Worm (Caenorhabditis elegans) whole organism, young adult: ENCODE results near the gene rpn-2.

Experiments
- B0019.2 ChIP-seq: fragments of 200-800 bp; sonication (Bioruptor generic); conservative IDR thresholded peaks from 2 replicates; pipeline ENCODE4 v1.3.6; 2022; ENCODE audit warnings: missing genetic modification reagents, missing genetic modification characterization, missing compliant biosample characterization
- B0035.1 ChIP-seq: sonication (generic microtip); optimal IDR thresholded peaks from 2 replicates; lab custom pipeline; 2016; ENCODE audit warnings: missing genetic modification characterization, mild to moderate bottlenecking, missing compliant biosample characterization, missing genotype, missing genetic modification reagents
- C06A6.2 ChIP-seq: fragments of 200-800 bp; sonication (Bioruptor generic); conservative IDR thresholded peaks from 2 replicates; pipeline ENCODE4 v1.3.6; 2022; ENCODE audit warnings: missing genetic modification characterization, missing compliant biosample characterization
- C17E4.6 ChIP-seq: fragments of 200-800 bp; sonication (Bioruptor generic); IDR thresholded peaks from 2 replicates; pipeline ENCODE4 v1.3.6; 2022; ENCODE audit warnings: missing genetic modification reagents, missing genetic modification characterization, missing compliant biosample characterization
- F10E7.11 ChIP-seq: sonication (generic microtip); optimal IDR thresholded peaks from 2 replicates; lab custom pipeline; 2017; ENCODE audit warnings: mild to moderate bottlenecking, missing genetic modification characterization, moderate library complexity, missing compliant biosample characterization
- F37B4.10 ChIP-seq: fragments of 200-800 bp; sonication (Bioruptor generic); IDR thresholded peaks from 2 replicates; pipeline ENCODE4 v1.3.6; 2022; ENCODE audit warnings: missing genetic modification characterization, missing compliant biosample characterization
- F49E8.2 ChIP-seq: sonication (generic microtip); optimal IDR thresholded peaks from 3 replicates; lab custom pipeline; 2017; ENCODE audit warnings: missing genetic modification characterization, mild to moderate bottlenecking, missing compliant biosample characterization, antibody characterized with exemption, moderate library complexity; ENCODE audit not compliant: insufficient read depth
- F57C9.4 ChIP-seq: sonication (generic microtip); optimal IDR thresholded peaks from 2 replicates; lab custom pipeline; 2017; ENCODE audit warnings: mild to moderate bottlenecking, missing genetic modification characterization, missing compliant biosample characterization
- T26A5.8 ChIP-seq: sonication (generic microtip); optimal IDR thresholded peaks from 2 replicates; lab custom pipeline; 2016; ENCODE audit warnings: missing genetic modification characterization, missing compliant biosample characterization
- Y53F4B.3 ChIP-seq: fragments of 200-800 bp; sonication (Bioruptor generic); IDR thresholded peaks from 2 replicates; pipeline ENCODE4 v1.3.6; 2022; ENCODE audit warnings: missing genetic modification reagents, missing genetic modification characterization, missing compliant biosample characterization
- ZK185.1 ChIP-seq: sonication (generic microtip); optimal IDR thresholded peaks from 2 replicates; lab custom pipeline; 2016; ENCODE audit warnings: mild to moderate bottlenecking, missing genetic modification characterization, missing compliant biosample characterization; ENCODE audit not compliant: poor library complexity, severe bottlenecking
- akir-1 ChIP-seq: fragments of 200-800 bp; sonication (Bioruptor generic); optimal IDR thresholded peaks from 2 replicates; lab custom pipeline; 2018; ENCODE audit warnings: mild to moderate bottlenecking, missing genetic modification characterization, moderate library complexity, missing compliant biosample characterization
- ama-1 ChIP-seq, 3 experiments: fragments of 150-350 bp in 1 of 3; sonication (generic microtip) in 2 of 3; optimal IDR thresholded peaks; 2 replicates each; lab custom pipeline; 2014 to 2018; ENCODE audit warnings: missing biosample characterization in 2 of 3, missing genetic modification characterization in 2 of 3, missing genetic modification reagents in 2 of 3
- aptf-2 ChIP-seq: fragments of 200-800 bp; sonication (Bioruptor generic); conservative IDR thresholded peaks from 2 replicates; pipeline ENCODE4 v1.3.6; 2022; ENCODE audit warnings: missing genetic modification reagents, missing genetic modification characterization, missing compliant biosample characterization
- bed-2 ChIP-seq: fragments of 200-800 bp; sonication (Bioruptor generic); IDR thresholded peaks from 2 replicates; pipeline ENCODE4 v1.3.6; 2022; ENCODE audit warnings: missing genetic modification reagents, missing genetic modification characterization, missing compliant biosample characterization
- ceh-27 ChIP-seq: fragments of 200-800 bp; sonication (Bioruptor generic); optimal IDR thresholded peaks from 2 replicates; lab custom pipeline; 2018; ENCODE audit warnings: mild to moderate bottlenecking, missing genetic modification characterization, moderate library complexity, missing compliant biosample characterization
- die-1 ChIP-seq: sonication (generic microtip); optimal IDR thresholded peaks from 2 replicates; lab custom pipeline; 2016; ENCODE audit warnings: missing genotype, mild to moderate bottlenecking, missing genetic modification characterization, missing compliant biosample characterization
- dpff-1 ChIP-seq: sonication (generic microtip); optimal IDR thresholded peaks from 2 replicates; lab custom pipeline; 2017; ENCODE audit warnings: mild to moderate bottlenecking, missing genetic modification characterization, missing compliant biosample characterization
- dpl-1 ChIP-seq: fragments of 150-350 bp; optimal IDR thresholded peaks from 2 replicates; lab custom pipeline; 2014; ENCODE audit warnings: missing biosample characterization, missing genetic modification reagents, missing genetic modification characterization
- efl-1 ChIP-seq: fragments of 150-350 bp; optimal IDR thresholded peaks from 2 replicates; lab custom pipeline; 2014; ENCODE audit warnings: missing biosample characterization, missing genetic modification reagents, missing genetic modification characterization
- him-1 ChIP-seq: sonication (generic microtip); optimal IDR thresholded peaks from 2 replicates; lab custom pipeline; 2016; ENCODE audit warnings: missing genotype, missing genetic modification reagents, missing genetic modification characterization, missing compliant biosample characterization
- hlh-12 ChIP-seq: sonication (generic microtip); optimal IDR thresholded peaks from 2 replicates; lab custom pipeline; 2016; ENCODE audit warnings: missing genetic modification characterization, missing compliant biosample characterization
- hlh-26 ChIP-seq: fragments of 200-800 bp; sonication (Bioruptor generic); conservative IDR thresholded peaks from 2 replicates; pipeline ENCODE4 v1.3.6; 2022; ENCODE audit warnings: missing genetic modification reagents, missing genetic modification characterization, missing compliant biosample characterization
- lag-1 ChIP-seq: fragments of 200-800 bp; sonication (Bioruptor generic); IDR thresholded peaks from 2 replicates; pipeline ENCODE4 v1.3.6; 2022; ENCODE audit warnings: missing genetic modification reagents, missing genetic modification characterization, missing compliant biosample characterization
- let-526 ChIP-seq: fragments of 200-800 bp; sonication (Bioruptor generic); IDR thresholded peaks from 2 replicates; pipeline ENCODE4 v1.3.6; 2022; ENCODE audit warnings: missing genetic modification reagents, missing genetic modification characterization, missing compliant biosample characterization
- lin-26 ChIP-seq: fragments of 200-800 bp; sonication (Bioruptor generic); IDR thresholded peaks from 2 replicates; pipeline ENCODE4 v1.3.6; 2022; ENCODE audit warnings: missing genetic modification reagents, missing genetic modification characterization, missing compliant biosample characterization
- lin-35 ChIP-seq, 3 experiments: fragments of 150-350 bp in 2 of 3; sonication (generic microtip) in 1 of 3; optimal IDR thresholded peaks; 2 replicates each; lab custom pipeline; 2014 to 2018; ENCODE audit warnings: missing biosample characterization in 3 of 3, missing genetic modification characterization in 3 of 3, missing genetic modification reagents in 3 of 3
- lin-40 ChIP-seq: sonication (generic microtip); optimal IDR thresholded peaks from 2 replicates; lab custom pipeline; 2016; ENCODE audit warnings: missing genetic modification characterization, mild to moderate bottlenecking, missing compliant biosample characterization, missing genotype, missing genetic modification reagents
- lsl-1 ChIP-seq: fragments of 200-800 bp; sonication (Bioruptor generic); optimal IDR thresholded peaks from 2 replicates; lab custom pipeline; 2018; ENCODE audit warnings: mild to moderate bottlenecking, missing genetic modification characterization, moderate library complexity, missing compliant biosample characterization
- lsy-27 ChIP-seq: sonication (generic microtip); optimal IDR thresholded peaks from 2 replicates; lab custom pipeline; 2017; ENCODE audit warnings: missing genetic modification characterization, mild to moderate bottlenecking, missing compliant biosample characterization, antibody characterized with exemption, missing genotype, borderline replicate concordance; ENCODE audit not compliant: insufficient read depth
- madf-3 ChIP-seq: fragments of 200-800 bp; sonication (Bioruptor generic); IDR thresholded peaks from 2 replicates; pipeline ENCODE4 v1.3.6; 2022; ENCODE audit warnings: missing genetic modification reagents, missing genetic modification characterization, missing compliant biosample characterization
- madf-6 ChIP-seq: fragments of 200-800 bp; sonication (Bioruptor generic); IDR thresholded peaks from 2 replicates; pipeline ENCODE4 v1.3.6; 2022; ENCODE audit warnings: missing genetic modification reagents, missing genetic modification characterization, missing compliant biosample characterization
- mel-28 ChIP-seq: sonication (generic microtip); optimal IDR thresholded peaks from 2 replicates; lab custom pipeline; 2016; ENCODE audit warnings: borderline replicate concordance, mild to moderate bottlenecking, missing genetic modification characterization, missing compliant biosample characterization
- mxl-1 ChIP-seq: sonication (generic microtip); optimal IDR thresholded peaks from 2 replicates; lab custom pipeline; 2016; ENCODE audit warnings: missing genetic modification characterization, missing compliant biosample characterization
- nhr-120 ChIP-seq: fragments of 200-800 bp; sonication (Bioruptor generic); IDR thresholded peaks from 2 replicates; pipeline ENCODE4 v1.3.6; 2022; ENCODE audit warnings: missing genetic modification characterization, missing compliant biosample characterization
- nhr-179 ChIP-seq: sonication (generic microtip); optimal IDR thresholded peaks from 2 replicates; lab custom pipeline; 2016; ENCODE audit warnings: mild to moderate bottlenecking, missing genetic modification characterization, missing compliant biosample characterization
- pbrm-1 ChIP-seq: fragments of 200-800 bp; sonication (Bioruptor generic); IDR thresholded peaks from 2 replicates; pipeline ENCODE4 v1.3.6; 2022; ENCODE audit warnings: missing genetic modification reagents, missing genetic modification characterization, missing compliant biosample characterization
- snpc-1.3 ChIP-seq: sonication (generic microtip); optimal IDR thresholded peaks from 2 replicates; lab custom pipeline; 2017; ENCODE audit warnings: missing genetic modification characterization, mild to moderate bottlenecking, missing compliant biosample characterization, antibody characterized with exemption, moderate library complexity, missing genotype, missing genetic modification reagents; ENCODE audit not compliant: insufficient read depth
- snpc-3.4 ChIP-seq: sonication (generic microtip); optimal IDR thresholded peaks from 2 replicates; lab custom pipeline; 2017; ENCODE audit warnings: missing genetic modification characterization, mild to moderate bottlenecking, missing compliant biosample characterization, antibody characterized with exemption, moderate library complexity, missing genotype, missing genetic modification reagents
- snpc-4 ChIP-seq, 5 experiments: fragments of 150-350 bp in 1 of 5; sonication (generic microtip) in 4 of 5; optimal IDR thresholded peaks; 2 replicates each; lab custom pipeline; 2014 to 2018; ENCODE audit warnings: missing genetic modification characterization in 5 of 5, missing biosample characterization in 3 of 5, antibody characterized with exemption in 2 of 5, mild to moderate bottlenecking in 2 of 5, missing compliant biosample characterization in 2 of 5, missing genotype in 2 of 5, moderate library complexity in 2 of 5, missing genetic modification reagents in 1 of 5
- somi-1 ChIP-seq: fragments of 200-800 bp; sonication (Bioruptor generic); optimal IDR thresholded peaks from 2 replicates; lab custom pipeline; 2018; ENCODE audit warnings: mild to moderate bottlenecking, missing genetic modification characterization, missing compliant biosample characterization
- unc-62 ChIP-seq: fragments of 150-350 bp; optimal IDR thresholded peaks from 2 replicates; lab custom pipeline; 2014; ENCODE audit warnings: missing biosample characterization, missing genetic modification reagents, missing genetic modification characterization
- zfh-2 ChIP-seq: fragments of 200-800 bp; sonication (Bioruptor generic); conservative IDR thresholded peaks from 2 replicates; pipeline ENCODE4 v1.3.6; 2022; ENCODE audit warnings: missing genetic modification reagents, missing genetic modification characterization, missing compliant biosample characterization
- zim-3 ChIP-seq: sonication (generic microtip); optimal IDR thresholded peaks from 2 replicates; lab custom pipeline; 2017; ENCODE audit warnings: mild to moderate bottlenecking, missing genetic modification characterization, moderate library complexity, missing compliant biosample characterization

The rpn-2 gene

ce11 chrIII:6158642-6159475, 40.1 kb upstream of the rpn-2 start, which contains the start of gene nfm-1 (continued):
- no peak for TF ChIP-seq let-526 (GFP tag; lab: Robert Waterston, UW)
- peak; percentile 68 for TF ChIP-seq madf-6
- TF ChIP-seq aptf-2 (GFP tag; lab: Robert Waterston, UW), result no peak
- TF ChIP-seq T26A5.8, result peak; percentile 76
- TF ChIP-seq F10E7.11 (tag; lab: Kevin White, UChicago), result peak; percentile 17
- TF ChIP-seq somi-1 (GFP tag; lab: Kevin White, UChicago), result peak; percentile 71
- TF ChIP-seq nhr-120, result no peak
- TF ChIP-seq C17E4.6 (GFP tag; lab: Robert Waterston, UW), result 0 out of 2 replicates have a peak, but pooled peaks have one; percentile 41
- TF ChIP-seq hlh-12 (tag; lab: Kevin White, UChicago), result no peak
- no peak for TF ChIP-seq lag-1
- TF ChIP-seq lsl-1 (GFP tag; lab: Kevin White, UChicago), result peak; percentile 60
- peak; percentile 57 for TF ChIP-seq snpc-3.4
- 0 out of 2 replicates have a peak, but pooled peaks have one; percentile 66 for TF ChIP-seq madf-3 (GFP tag; lab: Robert Waterston, UW)
- TF ChIP-seq ama-1 (optimal IDR thresholded peaks at IDR 0.05; lab: Kevin White, UChicago), result no peak
- peak; percentile 10 to 43 for TF ChIP-seq ama-1 (GFP tag; optimal IDR thresholded peaks at IDR 0.05; lab: Kevin White, UChicago)
- peak; percentile 37 for TF ChIP-seq lsy-27 (tag; lab: Kevin White, UChicago)
- peak; percentile 42 for TF ChIP-seq dpff-1 (tag; lab: Kevin White, UChicago)
- peak; percentile 9 for TF ChIP-seq ceh-27
- no peak for TF ChIP-seq zfh-2
- peak; percentile 80 for TF ChIP-seq ZK185.1 (tag; lab: Kevin White, UChicago)
- TF ChIP-seq snpc-1.3, result no peak
- TF ChIP-seq dpl-1, result peak; percentile 42
- TF ChIP-seq mxl-1, result peak; percentile 85
- no peak for TF ChIP-seq bed-2 (GFP tag; lab: Robert Waterston, UW)
- TF ChIP-seq unc-62, result no peak
- peak; percentile 81 for TF ChIP-seq pbrm-1 (GFP tag; lab: Robert Waterston, UW)
- TF ChIP-seq lin-26, result peak; percentile 88
- peak; percentile 95 for TF ChIP-seq him-1 (tag; lab: Kevin White, UChicago)
- peak in 1 of 3 experiments; percentile 60 for TF ChIP-seq lin-35 (GFP tag; optimal IDR thresholded peaks at IDR 0.05; lab: Kevin White, UChicago)
- peak; percentile 58 for TF ChIP-seq lin-40
- TF ChIP-seq die-1 (tag; lab: Kevin White, UChicago), result peak; percentile 86
- peak; percentile 31 for TF ChIP-seq efl-1 (GFP tag; lab: Kevin White, UChicago)
- TF ChIP-seq F37B4.10, result no peak
- TF ChIP-seq zim-3, result peak; percentile 39
- no peak for TF ChIP-seq mel-28 (tag; lab: Kevin White, UChicago)
- no peak; the same call in 1 of the 2 replicates for TF ChIP-seq B0019.2 (GFP tag; lab: Robert Waterston, UW)
- TF ChIP-seq nhr-179 (tag; lab: Kevin White, UChicago), result no peak
- TF ChIP-seq snpc-4 (GFP tag; optimal IDR thresholded peaks at IDR 0.05; lab: Kevin White, UChicago), result peak; percentile 30
- peak in 3 of 4 experiments; percentile 21 to 65 (median 44) for TF ChIP-seq snpc-4 (tag; optimal IDR thresholded peaks at IDR 0.05; lab: Kevin White, UChicago)
- no peak for TF ChIP-seq hlh-26 (GFP tag; lab: Robert Waterston, UW)
- no peak for TF ChIP-seq F57C9.4
- TF ChIP-seq F49E8.2, result peak; percentile 60
- TF ChIP-seq akir-1 (GFP tag; lab: Kevin White, UChicago), result peak; percentile 79
- TF ChIP-seq B0035.1, result no peak
- peak; percentile 66; the same call in 1 of the 2 replicates for TF ChIP-seq C06A6.2 (GFP tag; lab: Robert Waterston, UW)
- TF ChIP-seq Y53F4B.3, result no peak
